Fruit fly (Drosophila melanogaster) whole organism: ENCODE data around the gene Fancd2.

ENCODE experiments used
- CG8478 ChIP-seq: fragments of >200 bp; optimal IDR thresholded peaks from 2 replicates; lab custom pipeline; 2018; ENCODE audit warnings: inconsistent platforms
- Dll ChIP-seq: fragments of >200 bp; optimal IDR thresholded peaks from 2 replicates; lab custom pipeline; 2017
- EcR ChIP-seq, 2 experiments: fragments of >200 bp; optimal IDR thresholded peaks; 2 replicates each; lab custom pipeline; 2017; ENCODE audit warnings: missing biosample characterization in 2 of 2, missing genetic modification characterization in 2 of 2, missing genetic modification reagents in 2 of 2
- pan ChIP-seq: fragments of >200 bp; optimal IDR thresholded peaks from 2 replicates; lab custom pipeline; 2017
- psq ChIP-seq: fragments of >200 bp; optimal IDR thresholded peaks from 2 replicates; lab custom pipeline; 2017
- usp ChIP-seq: fragments of >200 bp; optimal IDR thresholded peaks from 2 replicates; lab custom pipeline; 2017; ENCODE audit warnings: missing biosample characterization, missing genetic modification characterization, mixed read lengths

DNA sequence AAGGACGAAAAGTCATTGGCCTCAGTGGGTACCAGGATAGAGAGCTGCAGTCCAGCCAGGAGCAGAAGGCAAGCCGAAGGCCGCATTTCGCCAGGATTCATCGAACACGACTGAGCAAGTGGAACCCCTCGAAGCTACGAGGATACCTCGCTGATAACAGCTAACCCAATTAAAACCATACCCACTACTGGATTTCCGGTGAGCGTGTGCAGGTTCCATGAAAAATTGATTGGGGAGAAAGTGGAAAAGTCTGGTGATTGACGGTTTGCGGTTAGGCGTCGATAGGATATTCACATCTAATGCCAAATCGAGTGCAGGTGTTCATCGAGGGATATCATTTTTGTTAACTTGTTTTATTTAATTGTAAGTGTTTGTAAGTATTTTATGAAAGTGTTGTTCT is 43.9 kb upstream of the Fancd2 start, which contains the start of gene Ir93a:
- no peak for TF ChIP-seq CG8478 (lab: Kevin White, UChicago)
- TF ChIP-seq psq (lab: Kevin White, UChicago) = no peak
- TF ChIP-seq usp (GFP tag; lab: Kevin White, UChicago) = no peak
- no peak for TF ChIP-seq pan
- no peak for TF ChIP-seq EcR (GFP tag; optimal IDR thresholded peaks at IDR 0.05; lab: Kevin White, UChicago)
- TF ChIP-seq Dll = no peak
